Worm (Caenorhabditis elegans) whole organism, L2 larva: ENCODE data around the gene fbxl-1.

Source experiments
- C34F6.9 ChIP-seq: fragments of 150-350 bp; optimal IDR thresholded peaks from 2 replicates; lab custom pipeline; 2014; ENCODE audit warnings: missing biosample characterization, missing genetic modification characterization
- F13H6.1 ChIP-seq: sonication (generic microtip); optimal IDR thresholded peaks from 2 replicates; lab custom pipeline; 2016; ENCODE audit warnings: missing genetic modification characterization, missing compliant biosample characterization
- R02D3.7 ChIP-seq: fragments of 150-350 bp; optimal IDR thresholded peaks from 2 replicates; lab custom pipeline; 2014; ENCODE audit warnings: missing biosample characterization, missing genetic modification characterization
- Y55F3AM.14 ChIP-seq: fragments of 200-800 bp; sonication (Bioruptor generic); optimal IDR thresholded peaks from 2 replicates; lab custom pipeline; 2018; ENCODE audit warnings: mild to moderate bottlenecking, missing genetic modification characterization, missing compliant biosample characterization
- aly-2 ChIP-seq: fragments of 150-350 bp; optimal IDR thresholded peaks from 2 replicates; lab custom pipeline; 2014; ENCODE audit warnings: missing biosample characterization, missing genetic modification characterization
- ama-1 ChIP-seq: fragments of 150-350 bp; optimal IDR thresholded peaks from 2 replicates; lab custom pipeline; 2018; ENCODE audit warnings: inconsistent platforms
- blmp-1 ChIP-seq: sonication (generic microtip); optimal IDR thresholded peaks from 2 replicates; lab custom pipeline; 2017; ENCODE audit warnings: missing genetic modification characterization, mild to moderate bottlenecking, missing compliant biosample characterization, antibody characterized with exemption, moderate library complexity; ENCODE audit not compliant: insufficient read depth
- ceh-82 ChIP-seq: fragments of 150-350 bp; optimal IDR thresholded peaks from 2 replicates; lab custom pipeline; 2014; ENCODE audit warnings: missing biosample characterization, missing genetic modification characterization
- crh-2 ChIP-seq: sonication (generic microtip); optimal IDR thresholded peaks from 2 replicates; lab custom pipeline; 2017; ENCODE audit warnings: missing biosample characterization, missing genetic modification characterization
- dmd-4 ChIP-seq: sonication (generic microtip); optimal IDR thresholded peaks from 2 replicates; lab custom pipeline; 2017; ENCODE audit warnings: missing biosample characterization, missing genetic modification characterization
- fos-1 ChIP-seq: fragments of 150-350 bp; optimal IDR thresholded peaks from 2 replicates; lab custom pipeline; 2014; ENCODE audit warnings: missing biosample characterization, missing genetic modification characterization
- lin-11 ChIP-seq: fragments of 150-350 bp; sonication (generic microtip); optimal IDR thresholded peaks from 2 replicates; lab custom pipeline; 2014; ENCODE audit warnings: missing biosample characterization, missing genetic modification characterization, inconsistent platforms, mixed read lengths
- lin-39 ChIP-seq: fragments of 150-350 bp; optimal IDR thresholded peaks from 2 replicates; lab custom pipeline; 2014; ENCODE audit warnings: missing biosample characterization, missing genetic modification reagents, missing genetic modification characterization
- mab-5 ChIP-seq: fragments of 150-350 bp; optimal IDR thresholded peaks from 2 replicates; lab custom pipeline; 2014; ENCODE audit warnings: missing biosample characterization, missing genetic modification characterization
- mbf-1 ChIP-seq: sonication (generic microtip); optimal IDR thresholded peaks from 2 replicates; lab custom pipeline; 2017; ENCODE audit warnings: missing biosample characterization, missing genetic modification characterization
- mdl-1 ChIP-seq, 2 experiments: fragments of 150-350 bp in 1 of 2; sonication (generic microtip) in 1 of 2; optimal IDR thresholded peaks; 2 replicates each; lab custom pipeline; 2017; ENCODE audit warnings: missing biosample characterization in 2 of 2, missing genetic modification characterization in 2 of 2
- nhr-10 ChIP-seq: sonication (generic microtip); optimal IDR thresholded peaks from 2 replicates; lab custom pipeline; 2017; ENCODE audit warnings: missing biosample characterization, missing genetic modification characterization
- nhr-11 ChIP-seq: fragments of 150-350 bp; optimal IDR thresholded peaks from 2 replicates; lab custom pipeline; 2014; ENCODE audit warnings: missing biosample characterization, missing genetic modification characterization
- nhr-129 ChIP-seq: fragments of 150-350 bp; optimal IDR thresholded peaks from 2 replicates; lab custom pipeline; 2014; ENCODE audit warnings: missing biosample characterization, missing genetic modification characterization
- nhr-21 ChIP-seq: fragments of 150-350 bp; optimal IDR thresholded peaks from 2 replicates; lab custom pipeline; 2014; ENCODE audit warnings: missing biosample characterization, missing genetic modification characterization
- nhr-23 ChIP-seq: fragments of 150-350 bp; optimal IDR thresholded peaks from 2 replicates; lab custom pipeline; 2014; ENCODE audit warnings: missing biosample characterization, missing genetic modification reagents, missing genetic modification characterization
- nhr-25 ChIP-seq: fragments of 150-350 bp; sonication (generic microtip); optimal IDR thresholded peaks from 3 replicates; lab custom pipeline; 2014; ENCODE audit warnings: missing biosample characterization, missing genetic modification characterization
- nhr-77 ChIP-seq: fragments of 150-350 bp; optimal IDR thresholded peaks from 2 replicates; lab custom pipeline; 2014; ENCODE audit warnings: missing biosample characterization, missing genetic modification characterization
- peb-1 ChIP-seq: fragments of 150-350 bp; optimal IDR thresholded peaks from 2 replicates; lab custom pipeline; 2014; ENCODE audit warnings: missing biosample characterization, missing genetic modification characterization
- sem-4 ChIP-seq: fragments of 150-350 bp; optimal IDR thresholded peaks from 2 replicates; lab custom pipeline; 2014; ENCODE audit warnings: missing biosample characterization, missing genetic modification reagents, missing genetic modification characterization
- skn-1 ChIP-seq: sonication (generic microtip); optimal IDR thresholded peaks from 2 replicates; lab custom pipeline; 2017; ENCODE audit warnings: missing biosample characterization, missing genetic modification characterization
- snpc-4 ChIP-seq: fragments of 150-350 bp; optimal IDR thresholded peaks from 2 replicates; lab custom pipeline; 2014; ENCODE audit warnings: missing biosample characterization, missing genetic modification characterization
- unc-55 ChIP-seq: fragments of 150-350 bp; sonication (generic microtip); optimal IDR thresholded peaks from 3 replicates; lab custom pipeline; 2014; ENCODE audit warnings: missing biosample characterization, missing genetic modification reagents, missing genetic modification characterization
- zag-1 ChIP-seq: fragments of 150-350 bp; optimal IDR thresholded peaks from 2 replicates; lab custom pipeline; 2014; ENCODE audit warnings: missing biosample characterization, missing genetic modification characterization
- ztf-1 ChIP-seq: fragments of 200-800 bp; sonication (Bioruptor generic); conservative IDR thresholded peaks from 2 replicates; pipeline ENCODE4 v1.3.6; 2022; ENCODE audit warnings: missing genetic modification characterization, missing compliant biosample characterization
- ztf-11 ChIP-seq: sonication (generic microtip); optimal IDR thresholded peaks from 2 replicates; lab custom pipeline; 2017; ENCODE audit warnings: missing biosample characterization, missing genetic modification characterization
- ztf-4 ChIP-seq: fragments of 150-350 bp; optimal IDR thresholded peaks from 2 replicates; lab custom pipeline; 2014; ENCODE audit warnings: missing biosample characterization, missing genetic modification characterization

Gene fbxl-1

DNA sequence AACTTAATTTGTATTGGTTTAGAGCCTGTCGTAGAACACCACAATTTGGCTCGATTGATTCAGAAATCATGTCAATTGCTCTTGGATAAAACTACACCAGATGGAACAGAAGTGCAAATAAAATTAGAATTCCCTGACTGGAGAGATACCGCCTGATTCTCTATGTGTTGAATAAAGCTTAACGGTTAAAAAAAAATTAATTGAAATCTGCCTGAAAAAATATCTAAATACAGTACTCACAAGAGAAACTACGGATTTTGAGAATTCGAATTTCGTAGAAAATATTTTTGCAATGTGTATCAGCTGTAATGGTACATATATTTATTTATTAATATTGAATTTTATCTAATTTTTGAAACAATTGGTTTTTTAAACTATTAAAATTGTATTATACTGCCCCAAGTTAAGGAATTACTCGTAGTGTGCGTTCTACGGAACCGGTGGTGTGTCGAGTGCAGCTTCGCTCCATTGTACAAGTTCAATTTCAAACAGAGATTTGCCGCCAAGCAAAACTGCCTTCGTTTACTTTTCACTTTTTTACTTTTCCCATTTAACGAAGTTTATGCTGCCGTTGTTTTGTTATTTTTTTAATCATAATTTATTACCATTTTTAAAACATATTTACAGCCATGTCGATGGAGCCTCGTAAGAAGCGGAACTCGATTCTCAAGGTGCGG lies 22.5 kb downstream of the fbxl-1 start, which contains the start of gene knl-1 (continued):
- TF ChIP-seq aly-2 (tag; lab: Kevin White, UChicago) (no peak), unc-55 (peak; percentile 84), nhr-25 (tag; lab: Kevin White, UChicago) (no peak), snpc-4 (peak; percentile 9)

DNA sequence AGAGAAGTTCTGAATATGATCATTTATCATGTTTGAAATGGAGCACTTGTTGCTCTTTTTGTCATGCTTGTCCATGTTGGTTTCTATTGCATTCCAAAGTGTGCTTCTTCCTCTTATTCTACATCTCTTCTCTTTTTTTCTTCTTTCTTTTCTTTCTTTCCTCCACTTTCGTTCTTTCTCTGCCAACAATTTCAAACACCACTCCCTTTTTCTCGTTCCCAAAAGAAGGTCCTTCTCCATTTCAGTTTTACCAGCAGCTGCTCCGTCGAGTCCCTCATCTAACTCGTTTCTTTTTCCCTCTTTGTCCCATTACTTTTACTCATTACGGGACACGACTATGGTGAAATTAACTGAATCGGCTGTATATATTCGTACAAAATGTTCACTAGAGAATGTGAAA lies 27.3 kb downstream of the fbxl-1 start, which contains the start of gene F09G8.5:
F09G8.5 (plus strand) TSS at position 38 of the 400 bp plus-strand sequence.
- peak; percentile 81 for TF ChIP-seq unc-55
- no peak for TF ChIP-seq fos-1 (tag; lab: Kevin White, UChicago)

DNA sequence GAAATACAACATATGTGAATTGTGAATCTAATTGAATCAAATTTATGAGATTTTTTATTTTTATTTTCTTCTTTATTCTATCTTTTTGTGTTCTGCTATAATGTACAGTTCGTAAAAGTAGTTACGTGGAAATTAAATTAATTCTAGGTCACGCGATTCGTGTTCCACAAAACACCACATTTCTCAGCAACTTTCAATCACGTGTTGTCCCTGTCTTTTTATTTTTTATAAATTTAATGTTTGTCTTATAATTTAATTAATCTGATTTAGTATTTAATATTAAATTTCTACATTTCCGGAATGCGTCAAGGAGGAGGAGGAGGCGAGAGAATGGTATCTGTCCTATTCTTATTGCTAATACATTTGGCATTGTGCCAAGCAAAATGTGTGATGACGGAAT lies 30.4 kb downstream of the fbxl-1 start, which contains the start of gene ncr-2:
ncr-2 (plus strand) TSS at position 301 of the 400 bp plus-strand sequence.
- TF ChIP-seq sem-4 (no peak), nhr-77 (no peak), C34F6.9 (no peak), mbf-1 (tag; lab: Kevin White, UChicago) (no peak), nhr-10 (tag; lab: Kevin White, UChicago) (no peak), mdl-1 (tag; optimal IDR thresholded peaks at IDR 0.05; lab: Kevin White, UChicago) (no peak), mab-5 (tag; lab: Kevin White, UChicago) (no peak), snpc-4 (no peak), Y55F3AM.14 (GFP tag; lab: Kevin White, UChicago) (no peak), nhr-129 (no peak), peb-1 (tag; lab: Kevin White, UChicago) (no peak), ama-1 (no peak), ztf-4 (tag; lab: Kevin White, UChicago) (no peak), nhr-23 (no peak), crh-2 (tag; lab: Kevin White, UChicago) (no peak)

ce11 chrIII:8262599-8262998 lies 35.0 kb downstream of the fbxl-1 start:
- TF ChIP-seq lin-11 (tag; lab: Kevin White, UChicago) = no peak
- TF ChIP-seq dmd-4 (tag; lab: Kevin White, UChicago) = no peak
- no peak for TF ChIP-seq nhr-11 (tag; lab: Kevin White, UChicago)
- no peak for TF ChIP-seq F13H6.1 (tag; lab: Kevin White, UChicago)
- no peak for TF ChIP-seq ztf-1 (GFP tag; lab: Robert Waterston, UW)
- TF ChIP-seq peb-1 (tag; lab: Kevin White, UChicago) = no peak
- TF ChIP-seq lin-39 = no peak
- TF ChIP-seq ztf-4 (tag; lab: Kevin White, UChicago) = no peak
- no peak for TF ChIP-seq ceh-82 (tag; lab: Kevin White, UChicago)
- TF ChIP-seq skn-1 (tag; lab: Kevin White, UChicago) = no peak

ce11 chrIII:8263377-8263776 lies 35.7 kb downstream of the fbxl-1 start, which contains the start of gene col-91:
TSS of gene col-91 (minus strand) at chrIII:8263664.
- TF ChIP-seq ztf-11 (no peak), lin-11 (tag; lab: Kevin White, UChicago) (no peak), nhr-11 (tag; lab: Kevin White, UChicago) (no peak), snpc-4 (no peak), nhr-25 (tag; lab: Kevin White, UChicago) (peak; percentile 16), nhr-21 (tag; lab: Kevin White, UChicago) (peak; percentile 1), zag-1 (tag; lab: Kevin White, UChicago) (no peak), sem-4 (no peak)

DNA sequence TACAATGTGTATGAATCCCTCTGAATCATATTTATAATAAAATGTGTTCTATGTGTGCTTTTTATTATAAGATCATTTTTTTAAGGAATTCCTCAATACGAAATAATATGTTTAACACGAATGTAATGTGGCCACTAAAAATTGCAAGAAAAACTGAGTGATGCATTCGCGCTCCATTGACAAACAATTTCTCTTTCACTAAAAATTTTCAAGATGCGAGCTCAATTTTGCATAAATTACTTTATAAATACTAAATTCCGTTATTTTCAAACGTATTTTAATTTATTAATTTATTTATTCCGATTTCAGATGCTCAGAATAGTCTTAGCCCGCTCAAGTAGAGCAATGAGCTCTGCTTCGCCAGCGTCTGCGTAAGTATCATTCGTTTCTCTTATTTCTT lies 38.1 kb downstream of the fbxl-1 start, which contains the start of gene mrps-9:
mrps-9 (plus strand) TSS at position 310 of the 400 bp plus-strand sequence.
- TF ChIP-seq unc-55 (peak; percentile 53), R02D3.7 (no peak), blmp-1 (tag; lab: Kevin White, UChicago) (peak; percentile 29), nhr-21 (tag; lab: Kevin White, UChicago) (no peak), crh-2 (tag; lab: Kevin White, UChicago) (peak; percentile 8)
- TF ChIP-seq, all 48 proteins: peak for 3
